Worm (Caenorhabditis elegans) whole organism, L1 larva: ENCODE measurements around the gene Y43F8B.10.
A peak's percentile ranks its signal among the peaks of the same experiment; 100 is the strongest.

Experiments
- C34B4.2 ChIP-seq: sonication (generic microtip); optimal IDR thresholded peaks from 2 replicates; lab custom pipeline; 2017; ENCODE audit warnings: mild to moderate bottlenecking, missing genetic modification characterization, missing compliant biosample characterization
- alr-1 ChIP-seq: fragments of 200-800 bp; sonication (Bioruptor generic); optimal IDR thresholded peaks from 2 replicates; lab custom pipeline; 2018; ENCODE audit warnings: borderline replicate concordance, mild to moderate bottlenecking, missing genetic modification characterization, missing compliant biosample characterization
- ceh-8 ChIP-seq: fragments of 200-800 bp; sonication (Bioruptor generic); optimal IDR thresholded peaks from 2 replicates; lab custom pipeline; 2018; ENCODE audit warnings: mild to moderate bottlenecking, missing genetic modification characterization, moderate library complexity, missing compliant biosample characterization
- ceh-82 ChIP-seq, 3 experiments: fragments of 150-350 bp in 1 of 3; sonication (generic microtip) in 2 of 3; optimal IDR thresholded peaks; 2 replicates each; lab custom pipeline; 2014 to 2017; ENCODE audit warnings: missing biosample characterization in 3 of 3, missing genetic modification characterization in 3 of 3
- dpl-1 ChIP-seq, 3 experiments: fragments of 150-350 bp in 2 of 3; sonication (generic microtip) in 1 of 3; optimal IDR thresholded peaks; 2 replicates each; lab custom pipeline; 2014 to 2017; ENCODE audit warnings: missing biosample characterization in 3 of 3, missing genetic modification characterization in 3 of 3, missing genetic modification reagents in 3 of 3
- efl-1 ChIP-seq, 4 experiments: fragments of 150-350 bp; optimal IDR thresholded peaks in 3 of 4; peaks in 1 of 4; 1 replicate in 1 of 4; 2 replicates in 3 of 4; lab custom pipeline; 2014; ENCODE audit warnings: missing biosample characterization in 2 of 4, missing genetic modification characterization in 2 of 4, missing genetic modification reagents in 2 of 4
- efl-3 ChIP-seq: fragments of 200-800 bp; sonication (Bioruptor generic); optimal IDR thresholded peaks from 2 replicates; lab custom pipeline; 2018; ENCODE audit warnings: mild to moderate bottlenecking, missing genetic modification characterization, missing compliant biosample characterization
- elt-2 ChIP-seq: sonication (generic microtip); optimal IDR thresholded peaks from 2 replicates; lab custom pipeline; 2016; ENCODE audit warnings: missing genetic modification characterization, mild to moderate bottlenecking, inconsistent platforms, missing compliant biosample characterization, missing genetic modification reagents
- elt-3 ChIP-seq, 6 experiments: fragments of 150-350 bp in 1 of 6; sonication (generic microtip); optimal IDR thresholded peaks; 2 replicates each; lab custom pipeline; 2017 to 2018; ENCODE audit warnings: missing biosample characterization in 6 of 6, missing genetic modification characterization in 6 of 6, inconsistent platforms in 1 of 6
- fos-1 ChIP-seq: fragments of 150-350 bp; optimal IDR thresholded peaks from 2 replicates; lab custom pipeline; 2014; ENCODE audit warnings: missing biosample characterization, missing genetic modification characterization
- irx-1 ChIP-seq: sonication (generic microtip); optimal IDR thresholded peaks from 2 replicates; lab custom pipeline; 2016; ENCODE audit warnings: missing genetic modification characterization, missing compliant biosample characterization
- jun-1 ChIP-seq: fragments of 150-350 bp; optimal IDR thresholded peaks from 2 replicates; lab custom pipeline; 2014; ENCODE audit warnings: missing biosample characterization, missing genetic modification reagents, missing genetic modification characterization
- lin-15B ChIP-seq: fragments of 150-350 bp; sonication (generic microtip); optimal IDR thresholded peaks from 3 replicates; lab custom pipeline; 2014; ENCODE audit warnings: missing biosample characterization, missing genetic modification characterization
- lin-35 ChIP-seq, 2 experiments: fragments of 150-350 bp; optimal IDR thresholded peaks; 2 replicates each; lab custom pipeline; 2014; ENCODE audit warnings: missing biosample characterization in 2 of 2, missing genetic modification characterization in 2 of 2, missing genetic modification reagents in 2 of 2
- lin-39 ChIP-seq: fragments of 150-350 bp; optimal IDR thresholded peaks from 2 replicates; lab custom pipeline; 2014; ENCODE audit warnings: missing biosample characterization, missing genetic modification reagents, missing genetic modification characterization
- mab-9 ChIP-seq: fragments of 200-800 bp; sonication (Bioruptor generic); IDR thresholded peaks from 2 replicates; pipeline ENCODE4 v1.3.6; 2022; ENCODE audit warnings: missing genetic modification reagents, missing genetic modification characterization, missing compliant biosample characterization
- nhr-19 ChIP-seq: fragments of 200-800 bp; sonication (Bioruptor generic); conservative IDR thresholded peaks from 2 replicates; pipeline ENCODE4 v1.3.6; 2022; ENCODE audit warnings: missing genetic modification characterization, missing compliant biosample characterization
- nhr-28 ChIP-seq: fragments of 150-350 bp; optimal IDR thresholded peaks from 2 replicates; lab custom pipeline; 2014; ENCODE audit warnings: missing biosample characterization, missing genetic modification characterization
- nhr-71 ChIP-seq: sonication (generic microtip); optimal IDR thresholded peaks from 2 replicates; lab custom pipeline; 2016; ENCODE audit warnings: mild to moderate bottlenecking, missing genetic modification characterization, moderate library complexity, missing compliant biosample characterization
- nhr-76 ChIP-seq: sonication (generic microtip); optimal IDR thresholded peaks from 2 replicates; lab custom pipeline; 2017; ENCODE audit warnings: missing biosample characterization, missing genetic modification characterization
- nhr-90 ChIP-seq: sonication (generic microtip); optimal IDR thresholded peaks from 2 replicates; lab custom pipeline; 2016; ENCODE audit warnings: mild to moderate bottlenecking, missing genetic modification characterization, missing compliant biosample characterization; ENCODE audit not compliant: poor library complexity
- pax-3 ChIP-seq: fragments of 200-800 bp; sonication (Bioruptor generic); optimal IDR thresholded peaks from 2 replicates; lab custom pipeline; 2018; ENCODE audit warnings: mild to moderate bottlenecking, missing genetic modification characterization, moderate library complexity, missing compliant biosample characterization
- pqm-1 ChIP-seq: sonication (generic microtip); optimal IDR thresholded peaks from 3 replicates; lab custom pipeline; 2017; ENCODE audit warnings: missing biosample characterization, missing genetic modification characterization
- snu-23 ChIP-seq: sonication (generic microtip); optimal IDR thresholded peaks from 2 replicates; lab custom pipeline; 2016; ENCODE audit warnings: missing genetic modification characterization, missing compliant biosample characterization
- sox-4 ChIP-seq: sonication (generic microtip); optimal IDR thresholded peaks from 2 replicates; lab custom pipeline; 2016; ENCODE audit warnings: missing genetic modification characterization, missing compliant biosample characterization
- sptf-1 ChIP-seq: fragments of 150-350 bp; optimal IDR thresholded peaks from 2 replicates; lab custom pipeline; 2014; ENCODE audit warnings: missing biosample characterization, missing genetic modification characterization
- tbx-2 ChIP-seq: sonication (generic microtip); optimal IDR thresholded peaks from 2 replicates; lab custom pipeline; 2016; ENCODE audit warnings: missing genetic modification characterization, missing compliant biosample characterization
- tlp-1 ChIP-seq: fragments of 150-350 bp; optimal IDR thresholded peaks from 2 replicates; lab custom pipeline; 2014; ENCODE audit warnings: missing biosample characterization, missing genetic modification characterization
- unc-62 ChIP-seq: fragments of 150-350 bp; optimal IDR thresholded peaks from 2 replicates; lab custom pipeline; 2014; ENCODE audit warnings: missing biosample characterization, missing genetic modification reagents, missing genetic modification characterization
- vab-15 ChIP-seq: sonication (generic microtip); optimal IDR thresholded peaks from 2 replicates; lab custom pipeline; 2017; ENCODE audit warnings: missing genotype, mild to moderate bottlenecking, missing genetic modification characterization, missing compliant biosample characterization
- xbp-1 ChIP-seq: sonication (generic microtip); optimal IDR thresholded peaks from 2 replicates; lab custom pipeline; 2016; ENCODE audit warnings: missing genetic modification characterization, missing compliant biosample characterization

The Y43F8B.10 gene

DNA sequence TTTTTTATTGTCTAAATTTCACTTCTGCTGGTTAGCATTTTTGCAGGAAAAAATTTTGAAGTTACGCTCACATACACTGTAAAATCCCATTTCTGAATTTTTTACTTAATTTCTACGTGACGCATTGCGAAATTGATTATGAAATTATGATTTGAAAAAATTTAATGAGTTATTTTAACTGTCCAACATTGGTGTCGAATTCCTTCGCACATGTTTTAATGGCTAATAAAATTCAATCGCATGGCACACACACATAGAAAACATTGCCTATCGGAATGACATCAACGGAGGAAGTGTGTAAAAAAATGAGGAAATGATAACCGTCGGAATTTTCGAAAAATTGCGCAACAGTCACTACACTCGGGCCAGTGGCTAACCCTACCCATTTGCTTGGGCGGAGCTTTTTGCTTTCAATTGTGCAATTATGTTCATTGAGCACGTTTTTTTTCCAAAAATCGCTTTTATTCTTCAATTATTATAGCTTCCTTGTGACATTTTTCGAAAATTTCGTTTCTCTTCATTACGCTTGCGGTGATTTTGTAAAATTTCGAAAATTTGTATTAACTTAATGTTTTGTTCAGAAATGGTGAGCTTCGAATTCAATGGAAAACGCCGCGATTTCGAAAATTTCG lies 40.3 kb upstream of the Y43F8B.10 start, which contains the start of gene C25F9.16:
C25F9.16 (plus strand) TSS at position 582 of the 632 bp plus-strand sequence.
- TF ChIP-seq lin-35 (GFP tag; optimal IDR thresholded peaks at IDR 0.05; lab: Kevin White, UChicago) (peak in 1 of 2 experiments; percentile 15), efl-1 (optimal IDR thresholded peaks at IDR 0.05; lab: Kevin White, UChicago) (no peak), efl-1 (GFP tag; optimal IDR thresholded peaks at IDR 0.05 in 1 of 2; lab: Kevin White, UChicago) (peak in 1 of 2 experiments; percentile 40), lin-39 (no peak)
- TF ChIP-seq, all 84 proteins: peak for 2

DNA sequence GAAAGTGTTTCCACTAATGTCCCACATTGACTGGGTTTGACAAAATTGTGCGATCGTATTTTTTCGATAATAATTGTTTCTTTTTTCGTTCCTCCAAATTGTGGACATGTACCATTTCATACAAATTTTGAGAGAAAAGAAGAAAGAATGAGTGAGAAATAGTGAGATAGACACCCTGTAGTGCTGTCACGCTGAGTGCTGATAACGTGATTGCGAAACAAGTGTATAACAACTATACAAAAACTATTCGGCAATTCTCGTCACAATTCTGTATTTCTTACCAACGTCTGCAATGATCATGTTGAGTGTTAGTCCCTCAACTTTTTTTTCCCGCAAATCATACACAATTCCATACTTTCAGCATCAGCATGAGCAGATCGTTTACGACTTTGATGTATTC lies 38.0 kb upstream of the Y43F8B.10 start, which contains the start of gene C25F9.14:
C25F9.14 (plus strand) TSS at position 178 of the 400 bp plus-strand sequence.
- TF ChIP-seq pax-3 (tag; lab: Kevin White, UChicago), result no peak
- TF ChIP-seq efl-1 (optimal IDR thresholded peaks at IDR 0.05; lab: Kevin White, UChicago), result no peak
- peak in 1 of 2 experiments; percentile 21 for TF ChIP-seq efl-1 (GFP tag; optimal IDR thresholded peaks at IDR 0.05 in 1 of 2; lab: Kevin White, UChicago)

DNA sequence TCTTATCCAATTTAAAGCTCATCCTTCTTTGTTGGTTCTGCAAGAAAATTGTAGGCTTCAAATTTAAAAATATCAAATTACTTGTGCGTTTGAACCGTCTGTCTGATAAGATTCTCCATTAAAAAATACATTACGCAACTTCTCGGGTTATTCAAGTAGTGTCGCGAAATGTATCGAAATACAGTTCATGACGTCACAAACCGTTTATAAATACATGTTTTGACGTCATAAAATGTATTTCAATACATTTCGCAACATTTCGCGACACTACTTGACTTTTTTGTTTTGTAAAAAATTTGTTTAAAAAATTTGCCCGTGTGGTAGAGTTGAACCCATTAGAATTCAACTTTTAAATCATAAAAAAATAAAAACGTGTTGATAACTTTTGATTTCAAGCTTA lies 30.7 kb upstream of the Y43F8B.10 start:
- TF ChIP-seq xbp-1 (tag; lab: Kevin White, UChicago) (no peak), vab-15 (tag; lab: Kevin White, UChicago) (no peak), elt-3 (tag; optimal IDR thresholded peaks at IDR 0.05; lab: Kevin White, UChicago) (no peak), lin-15B (tag; lab: Kevin White, UChicago) (no peak), tlp-1 (no peak), C34B4.2 (no peak), unc-62 (no peak), sox-4 (tag; lab: Kevin White, UChicago) (no peak), nhr-28 (tag; lab: Kevin White, UChicago) (no peak)

DNA sequence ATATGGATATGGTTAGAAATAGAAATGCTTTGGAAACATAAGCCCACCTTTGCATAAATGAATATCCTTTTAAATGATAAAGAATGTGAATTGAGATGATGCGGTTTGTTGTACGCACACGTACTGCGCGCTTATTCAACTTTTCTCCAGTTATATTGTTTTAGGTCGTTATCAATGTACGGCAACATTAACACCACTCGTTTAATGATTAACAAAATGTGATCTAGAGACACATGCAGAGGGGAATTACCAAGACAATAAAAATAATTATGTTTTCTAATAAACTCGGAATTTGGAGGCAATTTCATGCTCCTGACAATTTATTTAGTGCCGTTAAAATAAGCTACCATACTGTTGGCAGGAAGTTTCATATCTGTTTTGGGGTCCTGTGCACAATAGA lies 28.8 kb upstream of the Y43F8B.10 start, which contains the start of gene M04C3.1:
M04C3.1 (minus strand) TSS at position 164 of the 400 bp plus-strand sequence.
- no peak for TF ChIP-seq efl-3
- no peak for TF ChIP-seq irx-1
- TF ChIP-seq alr-1, result no peak
- TF ChIP-seq ceh-8 (GFP tag; lab: Kevin White, UChicago), result no peak
- TF ChIP-seq pax-3 (tag; lab: Kevin White, UChicago), result no peak
- TF ChIP-seq elt-2, result peak; percentile 7
- TF ChIP-seq mab-9 (GFP tag; lab: Robert Waterston, UW), result no peak
- no peak for TF ChIP-seq sptf-1 (tag; lab: Kevin White, UChicago)
- TF ChIP-seq nhr-76 (tag; lab: Kevin White, UChicago), result no peak
- TF ChIP-seq, all 84 proteins: peak for 1

DNA sequence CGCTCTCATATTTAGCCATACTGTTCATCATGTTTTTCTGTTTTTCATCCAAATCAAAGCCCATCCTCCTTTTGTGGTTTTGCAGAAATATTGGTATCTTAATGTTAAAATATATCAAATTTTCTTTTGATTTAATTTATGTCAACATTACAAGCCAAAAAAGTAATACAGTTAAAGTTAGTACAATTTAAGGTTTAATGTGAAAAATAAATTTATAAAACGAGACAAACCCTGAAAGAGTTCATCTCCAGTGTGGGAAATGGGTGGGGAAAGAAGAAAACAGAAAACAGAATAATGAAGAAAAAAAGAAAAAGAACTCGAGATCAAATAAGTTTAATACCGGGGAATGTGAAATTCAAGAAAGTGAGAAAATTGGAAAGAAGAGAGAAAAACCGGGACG lies 25.5 kb upstream of the Y43F8B.10 start, which contains the start of gene M04C3.2:
M04C3.2 (minus strand) TSS at position 101 of the 400 bp plus-strand sequence.
- TF ChIP-seq tbx-2 (no peak), dpl-1 (GFP tag; optimal IDR thresholded peaks at IDR 0.05; lab: Kevin White, UChicago) (no peak), nhr-71 (tag; lab: Kevin White, UChicago) (no peak), nhr-90 (no peak), nhr-19 (GFP tag; lab: Robert Waterston, UW) (no peak), pqm-1 (tag; lab: Kevin White, UChicago) (no peak), elt-2 (no peak), jun-1 (tag; lab: Kevin White, UChicago) (no peak), ceh-82 (tag; optimal IDR thresholded peaks at IDR 0.05; lab: Kevin White, UChicago) (no peak), fos-1 (tag; lab: Kevin White, UChicago) (no peak), snu-23 (GFP tag; lab: Kevin White, UChicago) (no peak)
